Fruit fly (Drosophila melanogaster): ENCODE measurements around the gene CG15439.

The CG15439 gene

dm6 chr2L:4456539-4456994, 3.7 kb upstream of the CG15439 start, which contains the start of gene Gs1l (continued):
- TF ChIP-seq Smox (GFP tag; optimal IDR thresholded peaks at IDR 0.05) (no peak), CG8119 (GFP tag; IDR thresholded peaks at IDR 0.05) (no peak), CG6808 (GFP tag; optimal IDR thresholded peaks at IDR 0.05) (no peak), svp (GFP tag) (peak; percentile 89), fkh (GFP tag; optimal IDR thresholded peaks at IDR 0.05) (no peak), Lpt (GFP tag; optimal IDR thresholded peaks at IDR 0.05) (no peak), achi (GFP tag; optimal IDR thresholded peaks at IDR 0.05) (no peak), Eip78C (GFP tag) (peak; percentile 71), fd85E (GFP tag; optimal IDR thresholded peaks at IDR 0.05) (no peak), Gug (GFP tag; IDR thresholded peaks at IDR 0.05) (no peak), esn (GFP tag; optimal IDR thresholded peaks at IDR 0.05) (peak; percentile 28), CG4318 (GFP tag; optimal IDR thresholded peaks at IDR 0.05) (no peak), Hr39 (GFP tag; optimal IDR thresholded peaks at IDR 0.05) (no peak), Hr38 (GFP tag; optimal IDR thresholded peaks at IDR 0.05) (no peak), CG9139 (GFP tag; optimal IDR thresholded peaks at IDR 0.05) (no peak), CG10631 (GFP tag; optimal IDR thresholded peaks at IDR 0.05) (no peak), Ets96B (tag; optimal IDR thresholded peaks at IDR 0.05) (no peak), CG16779 (tag; optimal IDR thresholded peaks at IDR 0.05) (no peak), CG34406 (GFP tag; optimal IDR thresholded peaks at IDR 0.05) (no peak), Blimp-1 (GFP tag; optimal IDR thresholded peaks at IDR 0.05) (no peak), lz (GFP tag; optimal IDR thresholded peaks at IDR 0.05) (no peak), Sox102F (GFP tag; optimal IDR thresholded peaks at IDR 0.05) (no peak)

dm6 chr2L:4454009-4454689, 1.3 kb upstream of the CG15439 start, which contains the start of the genes Secp43 and ND-B8:
Gene Secp43, minus strand, starts transcription at chr2L:4454453.
Gene ND-B8, plus strand, starts transcription at chr2L:4454626.
- no peak for TF ChIP-seq CG9139 (GFP tag; optimal IDR thresholded peaks at IDR 0.05)
- TF ChIP-seq Met (GFP tag; optimal IDR thresholded peaks at IDR 0.05): no peak
- TF ChIP-seq CG6808 (GFP tag; optimal IDR thresholded peaks at IDR 0.05): peak; percentile 13
- no peak for TF ChIP-seq CG11762 (GFP tag; optimal IDR thresholded peaks at IDR 0.05; ENCODE audit: insufficient read depth)
- TF ChIP-seq dsx (GFP tag; optimal IDR thresholded peaks at IDR 0.05; ENCODE audit: poor library complexity, severe bottlenecking): peak; percentile 36
- TF ChIP-seq Sox14 (GFP tag; optimal IDR thresholded peaks at IDR 0.05): peak; percentile 27
- no peak for TF ChIP-seq Ets21C (GFP tag; optimal IDR thresholded peaks at IDR 0.05)
- TF ChIP-seq fd85E (GFP tag; optimal IDR thresholded peaks at IDR 0.05): no peak
- no peak for TF ChIP-seq Lpt (GFP tag; optimal IDR thresholded peaks at IDR 0.05)
- no peak for TF ChIP-seq Smox (GFP tag; optimal IDR thresholded peaks at IDR 0.05)
- TF ChIP-seq spab (GFP tag; optimal IDR thresholded peaks at IDR 0.05): no peak
- TF ChIP-seq eg (GFP tag; IDR thresholded peaks at IDR 0.05): no peak
- no peak for TF ChIP-seq Hr38 (GFP tag; optimal IDR thresholded peaks at IDR 0.05)
- TF ChIP-seq Ets96B (tag; optimal IDR thresholded peaks at IDR 0.05): no peak
- no peak for TF ChIP-seq CG3919 (GFP tag; optimal IDR thresholded peaks at IDR 0.05)
- peak; percentile 32 for TF ChIP-seq CG1621 (tag; optimal IDR thresholded peaks at IDR 0.05)
- no peak for TF ChIP-seq acj6 (GFP tag; optimal IDR thresholded peaks at IDR 0.05)
- TF ChIP-seq CG6276 (GFP tag; optimal IDR thresholded peaks at IDR 0.05): no peak
- TF ChIP-seq OdsH (GFP tag; optimal IDR thresholded peaks at IDR 0.05): no peak
- no peak for TF ChIP-seq CG4318 (GFP tag; optimal IDR thresholded peaks at IDR 0.05)
- TF ChIP-seq CG11902 (GFP tag; optimal IDR thresholded peaks at IDR 0.05): no peak
- no peak for TF ChIP-seq CG31627 (GFP tag; optimal IDR thresholded peaks at IDR 0.05)
- TF ChIP-seq CG6163 (GFP tag; IDR thresholded peaks at IDR 0.05): no peak
- no peak for TF ChIP-seq CG8632 (GFP tag; optimal IDR thresholded peaks at IDR 0.05)
- no peak for TF ChIP-seq Gug (GFP tag; IDR thresholded peaks at IDR 0.05)
- TF ChIP-seq svp (GFP tag): peak; percentile 86
- peak; percentile 29 for TF ChIP-seq achi (GFP tag; optimal IDR thresholded peaks at IDR 0.05)
- no peak for TF ChIP-seq fd59A (GFP tag; optimal IDR thresholded peaks at IDR 0.05)
- no peak for TF ChIP-seq Hr4 (GFP tag; optimal IDR thresholded peaks at IDR 0.05)
- peak; percentile 77 for TF ChIP-seq fkh (GFP tag; optimal IDR thresholded peaks at IDR 0.05)

Measured in whole organism, prepupa.